Fruit fly (Drosophila melanogaster) whole organism, embryonic: ENCODE data around the gene sNPF-R.

Source experiments
- CG10147 ChIP-seq: fragments of 200-800 bp; sonication (Bioruptor generic); optimal IDR thresholded peaks from 2 replicates; lab custom pipeline; 2019; ENCODE audit warnings: missing biosample characterization, mild to moderate bottlenecking, missing genetic modification characterization, moderate library complexity
- CG11723 ChIP-seq: fragments of 200-800 bp; sonication (Bioruptor generic); optimal IDR thresholded peaks from 2 replicates; lab custom pipeline; 2017; ENCODE audit warnings: missing biosample characterization, mild to moderate bottlenecking, missing genetic modification characterization
- CG13287 ChIP-seq: fragments of 200-800 bp; sonication (Bioruptor generic); IDR thresholded peaks from 2 replicates; pipeline ENCODE4 v1.3.6; 2022; ENCODE audit warnings: missing biosample characterization, missing genetic modification characterization; ENCODE audit not compliant: partially characterized antibody
- CG13894 ChIP-seq: fragments of 200-800 bp; sonication (Bioruptor generic); optimal IDR thresholded peaks from 3 replicates; lab custom pipeline; 2018; ENCODE audit warnings: missing biosample characterization, mild to moderate bottlenecking, missing genetic modification characterization, moderate library complexity
- CG15073 ChIP-seq: fragments of 200-800 bp; sonication (Bioruptor generic); optimal IDR thresholded peaks from 2 replicates; lab custom pipeline; 2016; ENCODE audit warnings: missing biosample characterization, missing genetic modification characterization
- CG16779 ChIP-seq: fragments of 200-800 bp; sonication (Bioruptor generic); IDR thresholded peaks from 2 replicates; pipeline ENCODE4 v1.3.6; 2022; ENCODE audit warnings: missing biosample characterization, missing genetic modification characterization
- CG17385 ChIP-seq: fragments of 200-800 bp; sonication (Bioruptor generic); optimal IDR thresholded peaks from 3 replicates; lab custom pipeline; 2018; ENCODE audit warnings: missing biosample characterization, mild to moderate bottlenecking, missing genetic modification characterization
- CG2678 ChIP-seq: fragments of 200-800 bp; sonication (Bioruptor generic); optimal IDR thresholded peaks from 3 replicates; lab custom pipeline; 2019; ENCODE audit warnings: missing biosample characterization, mild to moderate bottlenecking, missing genetic modification characterization, moderate library complexity
- CG34224 ChIP-seq: fragments of 200-800 bp; sonication (Bioruptor generic); IDR thresholded peaks from 3 replicates; pipeline ENCODE4 v1.3.6; 2022; ENCODE audit warnings: missing biosample characterization, missing genetic modification characterization; ENCODE audit not compliant: partially characterized antibody
- CG42726 ChIP-seq: fragments of 200-800 bp; sonication (Bioruptor generic); IDR thresholded peaks from 2 replicates; pipeline ENCODE4 v1.3.6; 2022; ENCODE audit warnings: missing biosample characterization, missing genetic modification characterization; ENCODE audit not compliant: partially characterized antibody
- CG4424 ChIP-seq: fragments of 200-800 bp; sonication (Bioruptor generic); optimal IDR thresholded peaks from 3 replicates; lab custom pipeline; 2016; ENCODE audit warnings: missing biosample characterization, missing genetic modification characterization
- CG8924 ChIP-seq: fragments of 200-800 bp; optimal IDR thresholded peaks from 3 replicates; lab custom pipeline; 2019; ENCODE audit warnings: missing biosample characterization, mild to moderate bottlenecking, missing genetic modification characterization, moderate library complexity
- CG9797 ChIP-seq: fragments of 200-800 bp; sonication (Bioruptor generic); optimal IDR thresholded peaks from 3 replicates; lab custom pipeline; 2018; ENCODE audit warnings: missing biosample characterization, mild to moderate bottlenecking, missing genetic modification characterization
- CTCF ChIP-seq: fragments of 200-800 bp; sonication (Bioruptor generic); optimal IDR thresholded peaks from 2 replicates; lab custom pipeline; 2017; ENCODE audit warnings: missing biosample characterization, mild to moderate bottlenecking, missing genetic modification characterization, moderate library complexity
- Dbx ChIP-seq: fragments of 200-800 bp; sonication (Bioruptor generic); IDR thresholded peaks from 3 replicates; pipeline ENCODE4 v1.3.6; 2022; ENCODE audit warnings: missing biosample characterization, missing genetic modification characterization
- Dll ChIP-seq: fragments of 200-800 bp; sonication (Bioruptor generic); IDR thresholded peaks from 4 replicates; pipeline ENCODE4 v1.3.6; 2022; ENCODE audit warnings: missing biosample characterization, missing genetic modification characterization; ENCODE audit not compliant: partially characterized antibody
- Dp ChIP-seq: fragments of 200-800 bp; sonication (Bioruptor generic); optimal IDR thresholded peaks from 2 replicates; lab custom pipeline; 2018; ENCODE audit warnings: missing biosample characterization, mild to moderate bottlenecking, missing genetic modification characterization, moderate library complexity
- E2f2 ChIP-seq: fragments of 200-800 bp; sonication (Bioruptor generic); IDR thresholded peaks from 2 replicates; pipeline ENCODE4 v1.3.6; 2022; ENCODE audit warnings: missing biosample characterization, missing genetic modification characterization
- Ets97D ChIP-seq: fragments of 200-800 bp; sonication (Bioruptor generic); optimal IDR thresholded peaks from 3 replicates; lab custom pipeline; 2016; ENCODE audit warnings: missing biosample characterization, missing genetic modification characterization
- MBD-R2 ChIP-seq: fragments of 200-800 bp; sonication (Bioruptor generic); IDR thresholded peaks from 2 replicates; pipeline ENCODE4 v1.3.6; 2022; ENCODE audit warnings: missing biosample characterization, missing genetic modification characterization
- MESR4 ChIP-seq: fragments of 200-800 bp; sonication (Bioruptor generic); optimal IDR thresholded peaks from 2 replicates; lab custom pipeline; 2018; ENCODE audit warnings: missing biosample characterization, mild to moderate bottlenecking, missing genetic modification characterization, moderate library complexity
- Med ChIP-seq: fragments of 200-800 bp; sonication (Bioruptor generic); peaks from one replicate; lab custom pipeline; 2016; ENCODE audit warnings: missing biosample characterization, missing genetic modification characterization, mild to moderate bottlenecking, inconsistent platforms, moderate library complexity
- Myb ChIP-seq: fragments of 200-800 bp; sonication (Bioruptor generic); optimal IDR thresholded peaks from 2 replicates; lab custom pipeline; 2016; ENCODE audit warnings: missing biosample characterization, missing genetic modification characterization
- Opbp ChIP-seq: fragments of 200-800 bp; sonication (Bioruptor generic); IDR thresholded peaks from 3 replicates; pipeline ENCODE4 v1.3.6; 2022; ENCODE audit warnings: missing biosample characterization, missing genetic modification characterization; ENCODE audit not compliant: partially characterized antibody
- Sin3A ChIP-seq: fragments of >200 bp; optimal IDR thresholded peaks from 2 replicates; lab custom pipeline; 2018
- ac ChIP-seq: fragments of 200-800 bp; sonication (Bioruptor generic); optimal IDR thresholded peaks from 3 replicates; lab custom pipeline; 2017; ENCODE audit warnings: missing biosample characterization, mild to moderate bottlenecking, missing genetic modification characterization
- bcd ChIP-seq: fragments of 200-800 bp; sonication (Bioruptor generic); optimal IDR thresholded peaks from 2 replicates; lab custom pipeline; 2017; ENCODE audit warnings: missing biosample characterization, mild to moderate bottlenecking, missing genetic modification characterization
- cad ChIP-seq: fragments of >200 bp; optimal IDR thresholded peaks from 2 replicates; lab custom pipeline; 2017; ENCODE audit warnings: missing biosample characterization, missing genetic modification characterization
- cato ChIP-seq: fragments of 200-800 bp; sonication (Bioruptor generic); optimal IDR thresholded peaks from 2 replicates; lab custom pipeline; 2016; ENCODE audit warnings: missing biosample characterization, missing genetic modification characterization, borderline replicate concordance
- crp ChIP-seq, 2 experiments: fragments of 200-800 bp; sonication (Bioruptor generic); optimal IDR thresholded peaks; 2 replicates in 1 of 2; 3 replicates in 1 of 2; lab custom pipeline; 2017; ENCODE audit warnings: missing biosample characterization in 2 of 2, missing genetic modification characterization in 2 of 2, mild to moderate bottlenecking in 1 of 2, moderate library complexity in 1 of 2
- disco-r ChIP-seq: fragments of 200-800 bp; sonication (Bioruptor generic); optimal IDR thresholded peaks from 2 replicates; lab custom pipeline; 2016; ENCODE audit warnings: missing biosample characterization, missing genetic modification characterization
- gfzf ChIP-seq: fragments of 200-800 bp; sonication (Bioruptor generic); optimal IDR thresholded peaks from 2 replicates; lab custom pipeline; 2016; ENCODE audit warnings: missing biosample characterization, mild to moderate bottlenecking, missing genetic modification characterization, moderate library complexity
- kay ChIP-seq: fragments of 200-800 bp; sonication (Bioruptor generic); optimal IDR thresholded peaks from 2 replicates; lab custom pipeline; 2016; ENCODE audit warnings: missing biosample characterization, missing genetic modification characterization
- klu ChIP-seq: fragments of 200-800 bp; sonication (Bioruptor generic); IDR thresholded peaks from 2 replicates; pipeline ENCODE4 v1.3.6; 2022; ENCODE audit warnings: missing biosample characterization, missing genetic modification characterization
- lov ChIP-seq, 2 experiments: fragments of 200-800 bp in 1 of 2; fragments of >200 bp in 1 of 2; sonication (Bioruptor generic) in 1 of 2; IDR thresholded peaks in 1 of 2; optimal IDR thresholded peaks in 1 of 2; 2 replicates in 1 of 2; 3 replicates in 1 of 2; pipeline versions ENCODE4 v1.3.6 to Lab custom; 2017 to 2022; ENCODE audit warnings: missing biosample characterization in 1 of 2, missing genetic modification characterization in 1 of 2
- pros ChIP-seq: fragments of 200-800 bp; sonication (Bioruptor generic); optimal IDR thresholded peaks from 3 replicates; lab custom pipeline; 2019; ENCODE audit warnings: missing biosample characterization, mild to moderate bottlenecking, missing genetic modification characterization, moderate library complexity
- slbo ChIP-seq: fragments of 200-800 bp; sonication (Bioruptor generic); IDR thresholded peaks from 2 replicates; pipeline ENCODE4 v1.3.6; 2022; ENCODE audit warnings: missing biosample characterization, missing genetic modification characterization
- slou ChIP-seq: fragments of 200-800 bp; sonication (Bioruptor generic); optimal IDR thresholded peaks from 3 replicates; lab custom pipeline; 2016; ENCODE audit warnings: missing biosample characterization, missing genetic modification characterization
- stwl ChIP-seq: fragments of 200-800 bp; sonication (Bioruptor generic); optimal IDR thresholded peaks from 3 replicates; lab custom pipeline; 2018; ENCODE audit warnings: missing biosample characterization, mild to moderate bottlenecking, missing genetic modification characterization, moderate library complexity
- tgo ChIP-seq: fragments of 200-800 bp; sonication (Bioruptor generic); IDR thresholded peaks from 3 replicates; pipeline ENCODE4 v1.3.6; 2022; ENCODE audit warnings: missing biosample characterization, missing genetic modification characterization
- twi ChIP-seq: fragments of 200-800 bp; optimal IDR thresholded peaks from 2 replicates; lab custom pipeline; 2019; ENCODE audit warnings: missing biosample characterization, mild to moderate bottlenecking, missing genetic modification characterization, moderate library complexity
- zf30C ChIP-seq: fragments of 200-800 bp; sonication (Bioruptor generic); optimal IDR thresholded peaks from 3 replicates; lab custom pipeline; 2018; ENCODE audit warnings: missing biosample characterization, mild to moderate bottlenecking, missing genetic modification characterization

Gene sNPF-R

DNA sequence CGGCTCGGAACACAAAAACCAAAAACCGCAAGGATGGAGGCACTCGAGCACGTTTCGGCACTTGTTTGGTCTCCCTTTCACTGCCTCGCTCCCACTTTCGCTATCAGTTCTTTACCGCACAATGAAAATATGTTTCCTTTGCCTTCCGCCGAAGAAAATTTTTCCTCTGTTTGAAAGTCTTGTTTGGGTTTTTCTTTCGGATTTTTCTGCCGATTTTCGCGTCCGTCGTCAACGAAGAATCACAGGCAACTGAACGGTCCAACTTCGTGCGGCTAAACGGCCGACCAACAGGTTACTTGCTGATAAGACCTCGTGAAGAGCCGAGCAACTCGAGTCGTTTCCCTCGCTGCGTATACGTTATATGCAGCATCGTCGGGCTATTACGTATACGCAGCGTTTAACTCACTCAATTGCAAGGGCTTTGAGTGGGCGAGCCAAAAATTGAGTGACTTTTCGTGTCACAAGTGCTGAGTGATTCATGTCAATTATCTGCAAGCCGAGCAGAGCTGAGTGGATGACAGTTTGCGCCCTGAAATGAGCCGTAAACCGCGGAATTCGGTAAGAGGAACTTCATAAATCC lies at the start of gene sNPF-R (continued):
- TF ChIP-seq CG42726 (GFP tag; lab: Robert Waterston, UW) (peak; percentile 25; the same call in 1 of the 2 replicates), CG13894 (tag; lab: Kevin White, UChicago) (peak; percentile 79)

DNA sequence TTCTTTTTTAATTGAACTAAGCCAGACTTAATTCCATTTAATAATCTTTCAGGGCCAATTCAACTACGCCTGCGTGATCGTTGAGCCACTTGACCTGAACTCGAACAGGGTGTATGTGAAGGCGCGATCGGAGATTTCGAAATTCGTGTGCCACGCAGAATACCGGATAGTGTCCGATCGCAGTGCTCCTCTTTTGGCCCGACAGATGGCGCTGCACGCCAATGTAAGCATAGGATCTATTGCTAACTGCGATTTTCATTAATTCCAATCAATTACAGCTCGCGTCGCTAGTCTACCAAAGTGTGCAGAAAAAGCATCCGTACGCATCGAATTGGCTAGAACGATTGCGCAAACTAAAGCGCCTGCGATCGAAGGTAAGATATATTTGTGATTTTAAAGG lies 49.5 kb upstream of the sNPF-R start:
- TF ChIP-seq CTCF (GFP tag; lab: Kevin White, UChicago) (peak; percentile 77), Myb (GFP tag; lab: Kevin White, UChicago) (no peak)

DNA sequence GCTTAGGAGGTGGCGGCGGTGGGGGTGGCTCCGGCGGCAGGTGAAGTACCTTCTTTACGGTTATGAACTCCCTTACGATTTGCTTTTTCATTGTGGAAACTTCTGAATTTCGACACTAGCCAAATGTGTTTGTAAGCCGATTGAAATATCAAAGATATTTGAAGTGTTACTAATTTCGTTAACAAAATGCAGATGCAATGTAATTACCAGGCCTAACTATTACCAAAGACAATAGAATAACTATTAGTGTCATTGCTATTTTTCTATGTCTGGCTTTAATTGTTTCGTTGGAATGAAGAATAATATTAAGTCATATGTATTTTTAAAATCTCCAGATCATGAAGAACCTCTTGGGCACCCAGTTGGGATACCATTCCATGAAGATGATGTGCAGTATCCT lies 44.4 kb upstream of the sNPF-R start, which contains the start of gene CG7335:
Gene CG7335 (minus strand): TSS at position 101 of the 400 bp plus-strand sequence.
- TF ChIP-seq twi (tag; lab: Kevin White, UChicago): no peak
- no peak for TF ChIP-seq klu (GFP tag; lab: Robert Waterston, UW)
- no peak for TF ChIP-seq bcd (GFP tag; lab: Kevin White, UChicago)
- TF ChIP-seq slou (GFP tag; lab: Kevin White, UChicago): no peak
- no peak for TF ChIP-seq slbo
- no peak for TF ChIP-seq Dbx
- TF ChIP-seq CG17385 (GFP tag; lab: Kevin White, UChicago): no peak
- TF ChIP-seq ac (GFP tag; lab: Kevin White, UChicago): no peak
- TF ChIP-seq CG11723 (GFP tag; lab: Kevin White, UChicago): no peak
- no peak for TF ChIP-seq tgo (GFP tag; lab: Robert Waterston, UW)
- no peak for TF ChIP-seq CG16779 (GFP tag; lab: Robert Waterston, UW)

DNA sequence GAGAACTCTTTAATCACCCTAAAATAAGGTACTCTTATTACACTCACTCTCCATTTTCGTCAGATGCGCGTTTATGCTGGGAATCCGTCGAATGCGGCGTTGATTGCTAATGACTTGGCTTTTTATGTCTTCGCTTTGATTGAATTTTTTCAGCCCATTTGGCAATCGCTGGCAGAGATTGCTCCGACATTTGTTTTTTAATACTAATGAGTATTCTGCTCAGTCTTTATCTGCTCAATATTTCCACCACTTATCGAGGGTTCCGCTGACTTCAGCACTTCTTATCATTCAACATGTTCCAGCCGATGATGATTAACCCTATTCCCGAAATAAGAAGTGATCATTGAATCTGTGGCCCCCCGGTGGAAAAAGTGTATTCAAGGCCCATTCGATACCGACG lies 42.8 kb upstream of the sNPF-R start, which contains the start of gene obst-J:
Gene obst-J (minus strand): TSS at position 101 of the 400 bp plus-strand sequence.
- no peak for TF ChIP-seq pros (GFP tag; lab: Kevin White, UChicago)
- TF ChIP-seq CG8924 (tag; lab: Kevin White, UChicago): no peak
- no peak for TF ChIP-seq CG2678 (tag; lab: Kevin White, UChicago)
- TF ChIP-seq CG15073 (GFP tag; lab: Kevin White, UChicago): no peak

DNA sequence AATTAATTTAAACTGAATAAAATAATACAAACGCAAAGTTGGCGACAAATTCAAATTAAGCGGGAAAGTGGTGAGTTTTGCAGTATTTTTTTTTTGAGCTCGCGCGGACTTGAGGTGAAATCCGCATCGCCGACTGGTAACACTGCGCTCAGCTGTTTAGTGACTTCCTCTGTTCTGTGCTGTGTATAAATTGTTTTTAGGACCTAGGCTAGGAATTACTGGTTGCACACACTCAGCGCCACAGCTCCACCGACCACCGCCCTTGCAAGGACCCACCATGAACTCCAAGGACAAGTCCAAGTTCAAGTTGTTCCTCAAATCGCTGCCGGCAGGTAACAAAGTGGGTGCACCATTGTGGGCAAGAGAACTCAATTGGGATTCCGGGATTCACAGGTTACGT lies 40.2 kb upstream of the sNPF-R start, which contains the start of gene gig:
Gene gig (plus strand): TSS at position 150 of the 400 bp plus-strand sequence.
- no peak for TF ChIP-seq CG4424 (GFP tag; lab: Kevin White, UChicago)
- peak; percentile 81 for TF ChIP-seq Dp (GFP tag; lab: Kevin White, UChicago)
- TF ChIP-seq Opbp (GFP tag; lab: Robert Waterston, UW): 0 out of 3 replicates have a peak, but pooled peaks have one; percentile 5
- no peak for TF ChIP-seq CG10147 (GFP tag; lab: Kevin White, UChicago)
- TF ChIP-seq cad (GFP tag; lab: Kevin White, UChicago): no peak
- TF ChIP-seq Med: peak; percentile 54
- peak; percentile 19; the same call in 1 of the 2 replicates for TF ChIP-seq CG13287 (GFP tag; lab: Robert Waterston, UW)
- 0 out of 3 replicates have a peak, but pooled peaks have one; percentile 30 for TF ChIP-seq CG34224 (GFP tag; lab: Robert Waterston, UW)
- peak; percentile 7 for TF ChIP-seq Sin3A
- TF ChIP-seq kay: no peak
- TF ChIP-seq MESR4 (GFP tag; lab: Kevin White, UChicago): peak; percentile 63
- TF ChIP-seq disco-r (GFP tag; lab: Kevin White, UChicago): no peak
- peak; percentile 16 to 89 for TF ChIP-seq crp (GFP tag; optimal IDR thresholded peaks at IDR 0.05; lab: Kevin White, UChicago)
- TF ChIP-seq zf30C: peak; percentile 70
- TF ChIP-seq Ets97D: peak; percentile 33
- TF ChIP-seq cato (GFP tag; lab: Kevin White, UChicago): no peak
- no peak for TF ChIP-seq lov (optimal IDR thresholded peaks at IDR 0.05; lab: Kevin White, UChicago)
- TF ChIP-seq lov (GFP tag; IDR thresholded peaks at IDR 0.05; lab: Robert Waterston, UW): no peak
- peak; percentile 69 for TF ChIP-seq gfzf
- TF ChIP-seq Dll (GFP tag; lab: Robert Waterston, UW): 0 out of 4 replicates have a peak, but pooled peaks have one; percentile 31
- TF ChIP-seq stwl: no peak
- TF ChIP-seq E2f2 (GFP tag; lab: Robert Waterston, UW): peak; percentile 91
- TF ChIP-seq MBD-R2 (GFP tag; lab: Robert Waterston, UW): peak; percentile 91
- peak; percentile 57 for TF ChIP-seq CG9797
